Worm (Caenorhabditis elegans) whole organism, mixed stage, embryonic: ENCODE results near the gene fbxb-79.

Experiments
- ceh-39 ChIP-seq: fragments of 150-350 bp; optimal IDR thresholded peaks from 2 replicates; lab custom pipeline; 2014; ENCODE audit warnings: missing biosample characterization, missing genetic modification characterization
- cnd-1 ChIP-seq: fragments of 200-800 bp; sonication (Bioruptor generic); optimal IDR thresholded peaks from 2 replicates; lab custom pipeline; 2018; ENCODE audit warnings: mild to moderate bottlenecking, missing genetic modification characterization, missing compliant biosample characterization
- mep-1 ChIP-seq: fragments of 150-350 bp; optimal IDR thresholded peaks from 2 replicates; lab custom pipeline; 2017; ENCODE audit warnings: missing biosample characterization, missing genetic modification reagents, missing genetic modification characterization, inconsistent platforms
- nhr-12 ChIP-seq: fragments of 150-350 bp; optimal IDR thresholded peaks from 2 replicates; lab custom pipeline; 2014; ENCODE audit warnings: missing biosample characterization, missing genetic modification characterization
- nhr-237 ChIP-seq: fragments of 150-350 bp; optimal IDR thresholded peaks from 2 replicates; lab custom pipeline; 2014; ENCODE audit warnings: missing biosample characterization, missing genetic modification characterization
- nhr-76 ChIP-seq: sonication (generic microtip); optimal IDR thresholded peaks from 2 replicates; lab custom pipeline; 2017; ENCODE audit warnings: missing biosample characterization, missing genetic modification characterization
- pha-4 ChIP-seq: fragments of 150-350 bp; optimal IDR thresholded peaks from 2 replicates; lab custom pipeline; 2018; ENCODE audit warnings: missing biosample characterization, missing genetic modification reagents, missing genetic modification characterization
- snpc-4 ChIP-seq: fragments of 150-350 bp; optimal IDR thresholded peaks from 2 replicates; lab custom pipeline; 2014; ENCODE audit warnings: missing biosample characterization, missing genetic modification characterization
- unc-39 ChIP-seq: fragments of 150-350 bp; optimal IDR thresholded peaks from 2 replicates; lab custom pipeline; 2014; ENCODE audit warnings: missing biosample characterization, missing genetic modification characterization
- unc-62 ChIP-seq: fragments of 150-350 bp; optimal IDR thresholded peaks from 2 replicates; lab custom pipeline; 2014; ENCODE audit warnings: missing biosample characterization, missing genetic modification reagents, missing genetic modification characterization
- ztf-11 ChIP-seq: fragments of 150-350 bp; optimal IDR thresholded peaks from 2 replicates; lab custom pipeline; 2014; ENCODE audit warnings: missing biosample characterization, missing genetic modification characterization

ce11 chrIV:11225206-11225605, 35.9 kb upstream of the fbxb-79 start, which contains the start of gene col-125:
- TF ChIP-seq snpc-4 (tag; lab: Kevin White, UChicago) (no peak), cnd-1 (tag; lab: Kevin White, UChicago) (no peak), unc-62 (GFP tag; lab: Kevin White, UChicago) (no peak), mep-1 (tag; lab: Kevin White, UChicago) (no peak), pha-4 (tag; lab: Kevin White, UChicago) (no peak), nhr-237 (tag; lab: Kevin White, UChicago) (no peak), nhr-12 (tag; lab: Kevin White, UChicago) (no peak), unc-39 (tag; lab: Kevin White, UChicago) (no peak), ztf-11 (no peak), nhr-76 (no peak), ceh-39 (tag; lab: Kevin White, UChicago) (no peak)
